Fruit fly (Drosophila melanogaster) whole organism: ENCODE data around the gene CG11085.

Experiments
- CG8478 ChIP-seq: fragments of >200 bp; optimal IDR thresholded peaks from 2 replicates; lab custom pipeline; 2018; ENCODE audit warnings: inconsistent platforms
- Dll ChIP-seq: fragments of >200 bp; optimal IDR thresholded peaks from 2 replicates; lab custom pipeline; 2017
- EcR ChIP-seq, 2 experiments: fragments of >200 bp; optimal IDR thresholded peaks; 2 replicates each; lab custom pipeline; 2017; ENCODE audit warnings: missing biosample characterization in 2 of 2, missing genetic modification characterization in 2 of 2, missing genetic modification reagents in 2 of 2
- pan ChIP-seq: fragments of >200 bp; optimal IDR thresholded peaks from 2 replicates; lab custom pipeline; 2017
- psq ChIP-seq: fragments of >200 bp; optimal IDR thresholded peaks from 2 replicates; lab custom pipeline; 2017
- usp ChIP-seq: fragments of >200 bp; optimal IDR thresholded peaks from 2 replicates; lab custom pipeline; 2017; ENCODE audit warnings: missing biosample characterization, missing genetic modification characterization, mixed read lengths

CG11085 gene

dm6 chrX:12663464-12663938 is 47.4 kb downstream of the CG11085 start:
- peak in 1 of 2 experiments; percentile 30 for TF ChIP-seq EcR (GFP tag; optimal IDR thresholded peaks at IDR 0.05; lab: Kevin White, UChicago)
- TF ChIP-seq usp (GFP tag; lab: Kevin White, UChicago) = no peak

dm6 chrX:12664117-12664783 is 48.1 kb downstream of the CG11085 start:
- TF ChIP-seq Dll (lab: Kevin White, UChicago) = no peak
- no peak for TF ChIP-seq usp (GFP tag; lab: Kevin White, UChicago)
- TF ChIP-seq psq = no peak
- TF ChIP-seq pan (lab: Kevin White, UChicago) = no peak
- TF ChIP-seq EcR (GFP tag; optimal IDR thresholded peaks at IDR 0.05; lab: Kevin White, UChicago) = no peak

dm6 chrX:12665112-12665795 is 49.1 kb downstream of the CG11085 start:
- TF ChIP-seq CG8478 (peak; percentile 30), EcR (GFP tag; optimal IDR thresholded peaks at IDR 0.05; lab: Kevin White, UChicago) (no peak)

dm6 chrX:12665796-12666338 is 49.8 kb downstream of the CG11085 start:
- TF ChIP-seq pan (lab: Kevin White, UChicago) (no peak), Dll (lab: Kevin White, UChicago) (no peak), psq (no peak), usp (GFP tag; lab: Kevin White, UChicago) (no peak), EcR (GFP tag; optimal IDR thresholded peaks at IDR 0.05; lab: Kevin White, UChicago) (no peak), CG8478 (no peak)

- TF ChIP-seq CG8478 = no peak
- no peak for TF ChIP-seq EcR (GFP tag; optimal IDR thresholded peaks at IDR 0.05; lab: Kevin White, UChicago)
These were observed 50.4 kb downstream of the CG11085 start for dm6 chrX:12666471-12666884.

dm6 chrX:12667008-12667407 is 50.9 kb downstream of the CG11085 start:
- no peak for TF ChIP-seq psq
- no peak for TF ChIP-seq pan (lab: Kevin White, UChicago)
- TF ChIP-seq EcR (GFP tag; optimal IDR thresholded peaks at IDR 0.05; lab: Kevin White, UChicago) = no peak
- no peak for TF ChIP-seq Dll (lab: Kevin White, UChicago)
- TF ChIP-seq CG8478 = no peak
- no peak for TF ChIP-seq usp (GFP tag; lab: Kevin White, UChicago)

dm6 chrX:12667600-12668250 is 51.6 kb downstream of the CG11085 start:
- TF ChIP-seq Dll (lab: Kevin White, UChicago) (no peak), pan (lab: Kevin White, UChicago) (no peak), psq (no peak), EcR (GFP tag; optimal IDR thresholded peaks at IDR 0.05; lab: Kevin White, UChicago) (no peak), CG8478 (no peak), usp (GFP tag; lab: Kevin White, UChicago) (no peak)

dm6 chrX:12668723-12669122 is 52.6 kb downstream of the CG11085 start:
- no peak for TF ChIP-seq usp (GFP tag; lab: Kevin White, UChicago)

dm6 chrX:12669659-12670488 is 53.8 kb downstream of the CG11085 start:
- no peak for TF ChIP-seq usp (GFP tag; lab: Kevin White, UChicago)
- TF ChIP-seq psq = no peak
- TF ChIP-seq pan (lab: Kevin White, UChicago) = no peak
- TF ChIP-seq EcR (GFP tag; optimal IDR thresholded peaks at IDR 0.05; lab: Kevin White, UChicago) = no peak
- TF ChIP-seq Dll (lab: Kevin White, UChicago) = no peak
- TF ChIP-seq CG8478 = no peak
